Fruit fly (Drosophila melanogaster): ENCODE measurements around the gene CG31638.

CG31638 gene

dm6 chr2L:6455955-6456599, 34.8 kb upstream of the CG31638 start, which contains the start of gene frj:
Gene frj, plus strand, starts transcription at chr2L:6456052.
- peak; percentile 68 for TF ChIP-seq toe (GFP tag; optimal IDR thresholded peaks at IDR 0.05)
- TF ChIP-seq CG7101 (tag; optimal IDR thresholded peaks at IDR 0.05), result peak; percentile 56
- TF ChIP-seq Clk (GFP tag; optimal IDR thresholded peaks at IDR 0.05), result no peak
- TF ChIP-seq kay (GFP tag; ENCODE audit: borderline replicate concordance), result no peak
- peak; percentile 54 for TF ChIP-seq CG14711 (tag; optimal IDR thresholded peaks at IDR 0.05)
- TF ChIP-seq pad (GFP tag; optimal IDR thresholded peaks at IDR 0.05), result no peak
- TF ChIP-seq cic (GFP tag; optimal IDR thresholded peaks at IDR 0.05), result no peak
- no peak for TF ChIP-seq CG33017 (tag; optimal IDR thresholded peaks at IDR 0.05)
- TF ChIP-seq cnc (optimal IDR thresholded peaks at IDR 0.05), result no peak
- TF ChIP-seq Hr96 (GFP tag; optimal IDR thresholded peaks at IDR 0.05), result no peak
- peak; percentile 20 for TF ChIP-seq CG7045 (GFP tag; optimal IDR thresholded peaks at IDR 0.05)
- TF ChIP-seq CG11617 (GFP tag; optimal IDR thresholded peaks at IDR 0.05), result peak; percentile 2
- peak; percentile 33 for TF ChIP-seq Crg-1 (GFP tag; optimal IDR thresholded peaks at IDR 0.05)
- no peak for TF ChIP-seq CG5204 (GFP tag; optimal IDR thresholded peaks at IDR 0.05)
- TF ChIP-seq CG12768 (GFP tag; optimal IDR thresholded peaks at IDR 0.05), result peak; percentile 47
- peak; percentile 15 for TF ChIP-seq tj (GFP tag; optimal IDR thresholded peaks at IDR 0.05)
- peak; percentile 43 for TF ChIP-seq ovo (GFP tag; optimal IDR thresholded peaks at IDR 0.05)
- TF ChIP-seq bab1 (GFP tag; optimal IDR thresholded peaks at IDR 0.05), result no peak
- peak; percentile 11 for TF ChIP-seq Mnt (GFP tag; optimal IDR thresholded peaks at IDR 0.05)
- TF ChIP-seq CG1620 (GFP tag; optimal IDR thresholded peaks at IDR 0.05), result peak; percentile 56

- TF ChIP-seq Mnt (GFP tag; optimal IDR thresholded peaks at IDR 0.05) (peak; percentile 2), kay (GFP tag; ENCODE audit: borderline replicate concordance) (no peak)
These were observed 33.3 kb upstream of the CG31638 start for dm6 chr2L:6457583-6457982.

dm6 chr2L:6461497-6461896, 29.4 kb upstream of the CG31638 start:
- TF ChIP-seq CG5204 (GFP tag; optimal IDR thresholded peaks at IDR 0.05) (no peak), CG7101 (tag; optimal IDR thresholded peaks at IDR 0.05) (no peak), kay (GFP tag; ENCODE audit: borderline replicate concordance) (peak; percentile 38)

dm6 chr2L:6462259-6462658, 28.6 kb upstream of the CG31638 start:
- TF ChIP-seq Hr96 (GFP tag; optimal IDR thresholded peaks at IDR 0.05) (no peak), CG7101 (tag; optimal IDR thresholded peaks at IDR 0.05) (no peak), CG7045 (GFP tag; optimal IDR thresholded peaks at IDR 0.05) (no peak), ovo (GFP tag; optimal IDR thresholded peaks at IDR 0.05) (no peak), pad (GFP tag; optimal IDR thresholded peaks at IDR 0.05) (no peak), kay (GFP tag; ENCODE audit: borderline replicate concordance) (no peak), tj (GFP tag; optimal IDR thresholded peaks at IDR 0.05) (no peak), CG5204 (GFP tag; optimal IDR thresholded peaks at IDR 0.05) (no peak), CG14711 (tag; optimal IDR thresholded peaks at IDR 0.05) (no peak), CG11617 (GFP tag; optimal IDR thresholded peaks at IDR 0.05) (no peak), CG1620 (GFP tag; optimal IDR thresholded peaks at IDR 0.05) (no peak)

dm6 chr2L:6463392-6463791, 27.5 kb upstream of the CG31638 start:
- TF ChIP-seq CG14711 (tag; optimal IDR thresholded peaks at IDR 0.05), result no peak
- TF ChIP-seq Crg-1 (GFP tag; optimal IDR thresholded peaks at IDR 0.05), result no peak
- TF ChIP-seq cnc (optimal IDR thresholded peaks at IDR 0.05), result no peak
- no peak for TF ChIP-seq toe (GFP tag; optimal IDR thresholded peaks at IDR 0.05)

- TF ChIP-seq cic (GFP tag; optimal IDR thresholded peaks at IDR 0.05) (no peak), CG1620 (GFP tag; optimal IDR thresholded peaks at IDR 0.05) (no peak), bab1 (GFP tag; optimal IDR thresholded peaks at IDR 0.05) (no peak), Hr96 (GFP tag; optimal IDR thresholded peaks at IDR 0.05) (no peak), CG33017 (tag; optimal IDR thresholded peaks at IDR 0.05) (no peak), cnc (optimal IDR thresholded peaks at IDR 0.05) (no peak), CG7101 (tag; optimal IDR thresholded peaks at IDR 0.05) (no peak), CG5204 (GFP tag; optimal IDR thresholded peaks at IDR 0.05) (no peak), Clk (GFP tag; optimal IDR thresholded peaks at IDR 0.05) (no peak), CG12768 (GFP tag; optimal IDR thresholded peaks at IDR 0.05) (no peak), CG7045 (GFP tag; optimal IDR thresholded peaks at IDR 0.05) (no peak), Crg-1 (GFP tag; optimal IDR thresholded peaks at IDR 0.05) (no peak), tj (GFP tag; optimal IDR thresholded peaks at IDR 0.05) (no peak), CG14711 (tag; optimal IDR thresholded peaks at IDR 0.05) (no peak), toe (GFP tag; optimal IDR thresholded peaks at IDR 0.05) (no peak), CG11617 (GFP tag; optimal IDR thresholded peaks at IDR 0.05) (no peak), pad (GFP tag; optimal IDR thresholded peaks at IDR 0.05) (no peak), kay (GFP tag; ENCODE audit: borderline replicate concordance) (no peak)
These were observed 26.6 kb upstream of the CG31638 start for dm6 chr2L:6464270-6464669.

- no peak for TF ChIP-seq CG11617 (GFP tag; optimal IDR thresholded peaks at IDR 0.05)
- TF ChIP-seq tj (GFP tag; optimal IDR thresholded peaks at IDR 0.05), result no peak
- TF ChIP-seq bab1 (GFP tag; optimal IDR thresholded peaks at IDR 0.05), result no peak
- no peak for TF ChIP-seq ovo (GFP tag; optimal IDR thresholded peaks at IDR 0.05)
- TF ChIP-seq kay (GFP tag; ENCODE audit: borderline replicate concordance), result no peak
- no peak for TF ChIP-seq pad (GFP tag; optimal IDR thresholded peaks at IDR 0.05)
- TF ChIP-seq Clk (GFP tag; optimal IDR thresholded peaks at IDR 0.05), result no peak
- TF ChIP-seq CG14711 (tag; optimal IDR thresholded peaks at IDR 0.05), result no peak
- no peak for TF ChIP-seq CG33017 (tag; optimal IDR thresholded peaks at IDR 0.05)
- TF ChIP-seq cnc (optimal IDR thresholded peaks at IDR 0.05), result no peak
- TF ChIP-seq CG12768 (GFP tag; optimal IDR thresholded peaks at IDR 0.05), result no peak
- TF ChIP-seq Hr96 (GFP tag; optimal IDR thresholded peaks at IDR 0.05), result no peak
- no peak for TF ChIP-seq CG7101 (tag; optimal IDR thresholded peaks at IDR 0.05)
- no peak for TF ChIP-seq Crg-1 (GFP tag; optimal IDR thresholded peaks at IDR 0.05)
- no peak for TF ChIP-seq CG7045 (GFP tag; optimal IDR thresholded peaks at IDR 0.05)
- TF ChIP-seq CG5204 (GFP tag; optimal IDR thresholded peaks at IDR 0.05), result no peak
- no peak for TF ChIP-seq cic (GFP tag; optimal IDR thresholded peaks at IDR 0.05)
- TF ChIP-seq toe (GFP tag; optimal IDR thresholded peaks at IDR 0.05), result no peak
- TF ChIP-seq Mnt (GFP tag; optimal IDR thresholded peaks at IDR 0.05), result no peak
- TF ChIP-seq CG1620 (GFP tag; optimal IDR thresholded peaks at IDR 0.05), result no peak
These were observed 26.1 kb upstream of the CG31638 start for dm6 chr2L:6464780-6465179.
